Worm (Caenorhabditis elegans) whole organism, late embryonic: ENCODE results near the gene gtf-2F2.
"Not testable (repeated sequence)": the region's sequence is repeated elsewhere in the genome, so short reads cannot be mapped to it uniquely, and the experiment has no call there.

Experiments
- K09A11.1 ChIP-seq: sonication (generic microtip); optimal IDR thresholded peaks from 2 replicates; lab custom pipeline; 2017; ENCODE audit warnings: antibody characterized with exemption, mild to moderate bottlenecking, missing genetic modification characterization, missing compliant biosample characterization; ENCODE audit not compliant: insufficient read depth
- ceh-19 ChIP-seq: fragments of 200-800 bp; sonication (Bioruptor generic); optimal IDR thresholded peaks from 2 replicates; lab custom pipeline; 2018; ENCODE audit warnings: mild to moderate bottlenecking, missing genetic modification characterization, missing compliant biosample characterization
- ceh-30 ChIP-seq: fragments of 150-350 bp; optimal IDR thresholded peaks from 2 replicates; lab custom pipeline; 2014; ENCODE audit warnings: missing biosample characterization, missing genetic modification characterization
- dve-1 ChIP-seq: sonication (generic microtip); optimal IDR thresholded peaks from 2 replicates; lab custom pipeline; 2017; ENCODE audit warnings: antibody characterized with exemption, mild to moderate bottlenecking, missing genetic modification characterization, missing compliant biosample characterization
- elt-2 ChIP-seq: sonication (generic microtip); optimal IDR thresholded peaks from 2 replicates; lab custom pipeline; 2016; ENCODE audit warnings: missing genetic modification reagents, missing genetic modification characterization, missing compliant biosample characterization
- elt-4 ChIP-seq: sonication (generic microtip); optimal IDR thresholded peaks from 2 replicates; lab custom pipeline; 2016; ENCODE audit warnings: missing genetic modification characterization, missing compliant biosample characterization
- eyg-1 ChIP-seq: sonication (generic microtip); optimal IDR thresholded peaks from 2 replicates; lab custom pipeline; 2016; ENCODE audit warnings: missing genotype, missing genetic modification characterization, missing compliant biosample characterization
- fkh-10 ChIP-seq: fragments of 150-350 bp; optimal IDR thresholded peaks from 2 replicates; lab custom pipeline; 2014; ENCODE audit warnings: missing biosample characterization, missing genetic modification reagents, missing genetic modification characterization
- hlh-30 ChIP-seq: sonication (generic microtip); optimal IDR thresholded peaks from 2 replicates; lab custom pipeline; 2017; ENCODE audit warnings: antibody characterized with exemption, missing genetic modification characterization, missing compliant biosample characterization; ENCODE audit not compliant: insufficient read depth
- pag-3 ChIP-seq: sonication (generic microtip); optimal IDR thresholded peaks from 2 replicates; lab custom pipeline; 2016; ENCODE audit warnings: missing compliant biosample characterization, missing genetic modification characterization, borderline replicate concordance
- pha-4 ChIP-seq: fragments of 150-350 bp; optimal IDR thresholded peaks from 2 replicates; lab custom pipeline; 2018; ENCODE audit warnings: missing biosample characterization, missing genetic modification reagents, missing genetic modification characterization
- pqm-1 ChIP-seq: sonication (generic microtip); optimal IDR thresholded peaks from 2 replicates; lab custom pipeline; 2016; ENCODE audit warnings: missing genetic modification characterization, missing compliant biosample characterization
- tbx-2 ChIP-seq: sonication (generic microtip); optimal IDR thresholded peaks from 2 replicates; lab custom pipeline; 2016; ENCODE audit warnings: missing genetic modification characterization, missing compliant biosample characterization

ce11 chrV:18984656-18985055, 9.1 kb upstream of the gtf-2F2 start:
- TF ChIP-seq ceh-30 (tag; lab: Kevin White, UChicago); eyg-1 (tag; lab: Kevin White, UChicago); dve-1 (tag; lab: Kevin White, UChicago); tbx-2; elt-4 (tag; lab: Kevin White, UChicago); elt-2 (tag; lab: Kevin White, UChicago); pqm-1; pag-3; K09A11.1 (tag; lab: Kevin White, UChicago); fkh-10 (GFP tag; lab: Kevin White, UChicago); pha-4 (tag; lab: Kevin White, UChicago); ceh-19; hlh-30 (tag; lab: Kevin White, UChicago): not testable (repeated sequence)
